Fruit fly (Drosophila melanogaster): ENCODE measurements around the gene Atg1.

Atg1 gene

DNA sequence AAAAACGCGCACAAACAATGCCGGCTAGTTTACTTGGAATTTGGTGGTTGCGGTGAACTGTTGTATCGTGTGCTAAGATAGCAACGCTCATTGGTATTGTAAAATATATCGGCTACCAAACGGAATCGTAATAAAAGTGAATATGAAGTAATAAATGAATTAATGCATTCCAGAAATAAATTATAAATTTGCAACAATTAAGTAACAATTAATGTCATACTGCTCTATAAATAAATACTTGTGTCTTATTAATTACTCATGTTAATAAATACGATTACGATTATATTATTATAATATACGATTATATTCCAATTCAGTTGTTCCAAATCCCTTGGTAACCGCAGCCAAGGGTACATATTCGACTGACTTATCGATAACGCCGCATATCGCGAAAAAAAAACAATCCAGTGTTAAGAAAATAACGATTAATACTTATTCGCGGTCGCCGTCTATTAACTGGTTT, 70.3 kb downstream of the Atg1 start, which contains the start of the genes SmD1 and Ptp69D (continued):
- no peak for TF ChIP-seq D19B (GFP tag; optimal IDR thresholded peaks at IDR 0.05)
- no peak for TF ChIP-seq CG11398 (GFP tag; optimal IDR thresholded peaks at IDR 0.05)
- no peak for TF ChIP-seq CG14014 (GFP tag; IDR thresholded peaks at IDR 0.05)
- no peak for TF ChIP-seq CG3847 (GFP tag; IDR thresholded peaks at IDR 0.05)
- TF ChIP-seq MBD-R2 (GFP tag; IDR thresholded peaks at IDR 0.05): 0 out of 2 replicates have a peak, but pooled peaks have one; percentile 25
- no peak for TF ChIP-seq CG13296 (GFP tag; optimal IDR thresholded peaks at IDR 0.05)
- no peak for TF ChIP-seq CG9876 (GFP tag; optimal IDR thresholded peaks at IDR 0.05)
- TF ChIP-seq sens (GFP tag): no peak
- no peak for TF ChIP-seq Fer1 (GFP tag; optimal IDR thresholded peaks at IDR 0.05)
- TF ChIP-seq CG13775 (GFP tag; optimal IDR thresholded peaks at IDR 0.05): no peak
- no peak for TF ChIP-seq H2.0 (GFP tag; IDR thresholded peaks at IDR 0.05)
- TF ChIP-seq psq (GFP tag; optimal IDR thresholded peaks at IDR 0.05): no peak
- no peak for TF ChIP-seq HmgD (GFP tag; optimal IDR thresholded peaks at IDR 0.05)
- no peak for TF ChIP-seq CG7963 (GFP tag; IDR thresholded peaks at IDR 0.05; ENCODE audit: partially characterized antibody)
- no peak for TF ChIP-seq Gsc (GFP tag; IDR thresholded peaks at IDR 0.05)
- peak; percentile 76; the same call in 2 of the 3 replicates for TF ChIP-seq CG6791 (GFP tag; IDR thresholded peaks at IDR 0.05; ENCODE audit: partially characterized antibody)
- TF ChIP-seq mld (GFP tag; IDR thresholded peaks at IDR 0.05; ENCODE audit: partially characterized antibody): 0 out of 3 replicates have a peak, but pooled peaks have one; percentile 40
- peak; percentile 94 for TF ChIP-seq BEAF-32 (GFP tag; optimal IDR thresholded peaks at IDR 0.05)
- peak; percentile 55 for TF ChIP-seq nerfin-2 (GFP tag; IDR thresholded peaks at IDR 0.05; ENCODE audit: partially characterized antibody)
- TF ChIP-seq caup (GFP tag; optimal IDR thresholded peaks at IDR 0.05; ENCODE audit: severe bottlenecking): no peak
- TF ChIP-seq CG15696 (tag; optimal IDR thresholded peaks at IDR 0.05): peak; percentile 22
- TF ChIP-seq zfh2 (GFP tag; optimal IDR thresholded peaks at IDR 0.05): no peak
- TF ChIP-seq ro (GFP tag; IDR thresholded peaks at IDR 0.05): no peak
- TF ChIP-seq Taf1 (GFP tag; IDR thresholded peaks at IDR 0.05): no peak
- no peak for TF ChIP-seq Eip74EF (GFP tag; optimal IDR thresholded peaks at IDR 0.05)
- no peak for TF ChIP-seq Mes4 (GFP tag; optimal IDR thresholded peaks at IDR 0.05)
- no peak for TF ChIP-seq sim (GFP tag; IDR thresholded peaks at IDR 0.05)
- TF ChIP-seq CG3995 (GFP tag; optimal IDR thresholded peaks at IDR 0.05): peak; percentile 26
- no peak for TF ChIP-seq CG9727 (GFP tag; optimal IDR thresholded peaks at IDR 0.05)
- no peak for TF ChIP-seq mam (GFP tag; optimal IDR thresholded peaks at IDR 0.05)
- peak; percentile 67 for TF ChIP-seq CG8924 (tag; optimal IDR thresholded peaks at IDR 0.05)
- TF ChIP-seq CG11695 (GFP tag; IDR thresholded peaks at IDR 0.05): no peak
- TF ChIP-seq ap (GFP tag; IDR thresholded peaks at IDR 0.05): no peak
- no peak for TF ChIP-seq Doc2 (GFP tag; IDR thresholded peaks at IDR 0.05)
- no peak for TF ChIP-seq CG4854 (GFP tag; optimal IDR thresholded peaks at IDR 0.05)
- no peak for TF ChIP-seq Med (GFP tag)
- peak; percentile 22 for TF ChIP-seq CG10147 (GFP tag; optimal IDR thresholded peaks at IDR 0.05)
- no peak for TF ChIP-seq CG8388 (GFP tag; optimal IDR thresholded peaks at IDR 0.05)
- no peak for TF ChIP-seq Myb (GFP tag; optimal IDR thresholded peaks at IDR 0.05)
- no peak for TF ChIP-seq Blimp-1 (GFP tag; optimal IDR thresholded peaks at IDR 0.05)
- TF ChIP-seq ab (GFP tag; optimal IDR thresholded peaks at IDR 0.05): no peak
- no peak for TF ChIP-seq CG6654 (GFP tag; optimal IDR thresholded peaks at IDR 0.05)
- TF ChIP-seq disco-r (GFP tag; optimal IDR thresholded peaks at IDR 0.05): no peak
- no peak for TF ChIP-seq CG1529 (GFP tag; optimal IDR thresholded peaks at IDR 0.05)
- TF ChIP-seq CG17912 (GFP tag; optimal IDR thresholded peaks at IDR 0.05): no peak
- TF ChIP-seq CG34422 (GFP tag; IDR thresholded peaks at IDR 0.05): no peak
- peak; percentile 77 for TF ChIP-seq amos (GFP tag; IDR thresholded peaks at IDR 0.05; ENCODE audit: partially characterized antibody)
- TF ChIP-seq pita (GFP tag; optimal IDR thresholded peaks at IDR 0.05): no peak
- no peak for TF ChIP-seq Bteb2 (GFP tag; optimal IDR thresholded peaks at IDR 0.05)
- no peak for TF ChIP-seq CG1792 (GFP tag; optimal IDR thresholded peaks at IDR 0.05)
- TF ChIP-seq CG9817 (tag; optimal IDR thresholded peaks at IDR 0.05): no peak

Data from whole organism, embryonic.